Worm (Caenorhabditis elegans) whole organism, late embryonic: ENCODE data around the gene R107.5.

Experiments
- nfya-1 ChIP-seq: sonication (generic microtip); optimal IDR thresholded peaks from 2 replicates; lab custom pipeline; 2017; ENCODE audit warnings: missing genetic modification characterization, mild to moderate bottlenecking, missing compliant biosample characterization, antibody characterized with exemption, moderate library complexity
- pha-4 ChIP-seq: fragments of 150-350 bp; optimal IDR thresholded peaks from 2 replicates; lab custom pipeline; 2018; ENCODE audit warnings: missing biosample characterization, missing genetic modification reagents, missing genetic modification characterization
- sdc-2 ChIP-seq: sonication (generic microtip); optimal IDR thresholded peaks from 2 replicates; lab custom pipeline; 2016; ENCODE audit warnings: missing genotype, missing genetic modification characterization, missing compliant biosample characterization

DNA sequence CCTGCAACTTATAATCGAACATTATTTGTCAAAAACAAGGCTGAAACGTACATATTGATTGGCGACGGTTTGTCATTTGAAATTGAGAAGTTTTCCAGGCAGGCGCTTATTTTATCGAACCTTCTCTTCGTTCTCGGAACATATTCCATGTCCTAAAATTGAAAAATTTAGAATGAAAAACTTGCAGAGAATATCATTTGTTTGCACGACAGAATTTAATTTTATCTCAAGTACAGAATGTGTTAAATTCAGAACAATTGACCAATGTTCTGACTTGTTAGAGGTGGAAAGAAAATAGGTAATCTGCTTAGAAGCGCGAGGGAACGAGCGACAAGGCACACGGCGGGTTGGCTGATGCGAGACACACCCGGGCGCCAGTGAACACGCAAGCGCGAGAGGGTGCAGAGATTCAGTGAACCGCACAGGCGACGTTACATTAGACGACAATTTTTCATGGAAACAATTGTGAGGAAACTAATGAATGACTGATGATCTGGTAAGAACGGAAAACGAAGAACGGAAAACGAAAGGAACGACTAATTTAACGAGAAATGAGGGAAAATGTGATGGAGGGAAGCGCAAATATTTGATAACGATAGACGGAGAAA lies 1.1 kb downstream of the R107.5 start:
- TF ChIP-seq pha-4 (tag; lab: Kevin White, UChicago): no peak
- TF ChIP-seq nfya-1 (tag; lab: Kevin White, UChicago): peak; percentile 43
- no peak for TF ChIP-seq sdc-2 (tag; lab: Kevin White, UChicago)
